Worm (Caenorhabditis elegans): ENCODE data around the gene dmsr-9.

The dmsr-9 gene

DNA sequence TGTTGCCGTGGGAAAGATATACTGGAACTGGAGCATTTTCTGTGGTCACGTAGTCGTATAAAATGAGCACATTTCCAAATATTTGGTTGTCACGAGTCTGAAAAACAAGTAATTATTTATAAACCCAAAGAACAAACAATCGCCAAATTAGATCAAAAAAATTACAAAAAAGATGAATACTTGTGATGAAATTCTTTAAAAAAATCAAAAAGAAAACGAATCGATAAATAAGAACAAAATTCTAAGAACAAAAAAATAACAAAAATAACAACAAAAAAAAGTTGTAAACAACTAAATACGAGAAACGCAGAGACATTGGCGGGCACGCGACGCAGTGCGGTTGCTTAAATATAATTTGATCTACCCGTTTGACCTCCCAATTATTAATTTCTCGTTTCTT, 25.7 kb downstream of the dmsr-9 start, which contains the start of gene ZC404.16:
Gene ZC404.16 (minus strand): TSS at position 101 of the 400 bp plus-strand sequence.
- TF ChIP-seq dmd-4 (tag; optimal IDR thresholded peaks at IDR 0.05) (no peak), nhr-12 (tag; optimal IDR thresholded peaks at IDR 0.05) (no peak), lin-39 (tag; optimal IDR thresholded peaks at IDR 0.05) (no peak), F13H6.1 (tag; optimal IDR thresholded peaks at IDR 0.05) (no peak), lin-13 (GFP tag; optimal IDR thresholded peaks at IDR 0.05) (no peak), aly-2 (tag; optimal IDR thresholded peaks at IDR 0.05) (no peak), nhr-11 (tag; optimal IDR thresholded peaks at IDR 0.05) (no peak), egl-27 (tag; optimal IDR thresholded peaks at IDR 0.05) (no peak), unc-62 (GFP tag; optimal IDR thresholded peaks at IDR 0.05) (no peak), Y55F3AM.14 (GFP tag; optimal IDR thresholded peaks at IDR 0.05) (no peak), nhr-23 (tag; optimal IDR thresholded peaks at IDR 0.05) (no peak), unc-39 (tag; optimal IDR thresholded peaks at IDR 0.05) (no peak), R02D3.7 (tag; optimal IDR thresholded peaks at IDR 0.05) (no peak), mbf-1 (tag; optimal IDR thresholded peaks at IDR 0.05) (no peak), mab-5 (tag; optimal IDR thresholded peaks at IDR 0.05) (no peak)

DNA sequence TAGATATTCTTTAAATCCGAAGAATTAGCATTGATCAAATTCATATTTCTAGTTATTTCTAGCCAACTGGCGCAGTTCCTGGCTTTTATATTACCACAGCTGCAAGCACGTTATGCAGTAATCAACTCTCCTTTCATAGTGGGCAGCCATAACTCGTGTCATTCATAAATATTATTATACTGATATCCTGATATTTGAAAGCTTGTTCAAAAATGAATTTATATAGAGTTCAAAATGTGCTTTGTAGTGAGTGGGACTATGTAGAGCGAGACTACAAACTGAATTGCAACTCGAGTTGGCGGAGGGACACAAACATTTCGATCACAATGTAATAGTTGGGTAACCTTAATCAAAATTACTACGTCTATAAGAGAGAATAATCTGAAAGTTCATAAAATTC, 27.8 kb downstream of the dmsr-9 start, which contains the start of gene srh-30:
Gene srh-30 (minus strand): TSS at position 101 of the 400 bp plus-strand sequence.
- TF ChIP-seq sem-4 (tag; optimal IDR thresholded peaks at IDR 0.05) (no peak), gmeb-1 (tag; optimal IDR thresholded peaks at IDR 0.05) (no peak), unc-62 (GFP tag; optimal IDR thresholded peaks at IDR 0.05) (no peak), nhr-237 (tag; optimal IDR thresholded peaks at IDR 0.05) (no peak)

DNA sequence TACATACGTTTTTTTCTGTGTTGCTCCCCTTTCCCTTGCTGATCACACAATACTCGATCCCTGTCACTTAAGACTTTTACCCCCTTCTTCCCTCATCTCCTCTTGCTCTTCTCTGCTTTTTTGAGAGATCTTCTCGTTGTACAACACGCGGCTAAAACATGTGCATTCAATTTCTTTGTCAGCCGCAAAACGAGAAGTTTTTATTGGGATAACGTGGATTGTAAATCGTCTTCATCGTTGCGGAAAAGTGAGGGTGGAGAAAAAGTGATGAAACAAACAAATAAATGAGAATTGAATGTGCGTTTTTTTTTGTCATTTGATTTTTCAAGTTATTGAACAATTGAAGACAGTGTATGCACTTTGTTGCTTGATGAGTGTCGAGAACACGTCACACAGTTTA, 30.0 kb downstream of the dmsr-9 start:
- TF ChIP-seq ama-1 (optimal IDR thresholded peaks at IDR 0.05) = no peak
- TF ChIP-seq Y55F3AM.14 (GFP tag; optimal IDR thresholded peaks at IDR 0.05) = no peak

DNA sequence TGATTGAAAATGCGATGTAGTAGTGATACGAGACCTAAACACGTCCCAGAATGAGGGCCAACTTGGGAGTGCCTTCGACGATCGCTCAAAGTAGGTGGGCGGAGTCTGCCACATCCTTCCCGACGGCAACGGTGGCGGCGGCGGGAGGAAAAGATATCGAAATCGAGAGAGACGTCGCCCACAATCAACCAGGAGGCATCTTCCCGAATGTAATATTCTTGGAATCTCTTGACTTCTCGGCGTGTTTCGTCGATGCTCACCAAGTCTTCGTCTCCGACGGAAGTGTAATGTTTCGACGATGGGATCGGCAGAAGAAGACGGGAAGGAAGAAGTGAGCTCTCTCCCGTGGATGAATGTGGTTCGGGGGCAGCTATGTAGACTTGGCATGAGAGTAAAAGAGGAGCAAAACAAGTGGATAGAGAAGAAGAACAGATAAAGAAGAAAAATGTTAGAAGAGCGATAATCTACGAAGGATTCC, 31.0 kb downstream of the dmsr-9 start, which contains the start of the genes T25F10.1 and clik-1:
Gene T25F10.1 (plus strand): TSS at position 51 of the 478 bp plus-strand sequence.
Gene clik-1 (minus strand): TSS at position 281 of the 478 bp plus-strand sequence.
- peak; percentile 3 for TF ChIP-seq sma-9 (GFP tag; optimal IDR thresholded peaks at IDR 0.05)
- TF ChIP-seq sma-9 (tag; optimal IDR thresholded peaks at IDR 0.05) = no peak
- no peak for TF ChIP-seq snpc-4 (tag; optimal IDR thresholded peaks at IDR 0.05)
- TF ChIP-seq F13H6.1 (tag; optimal IDR thresholded peaks at IDR 0.05) = peak; percentile 63
- peak; percentile 62 for TF ChIP-seq nhr-129 (tag; optimal IDR thresholded peaks at IDR 0.05)

DNA sequence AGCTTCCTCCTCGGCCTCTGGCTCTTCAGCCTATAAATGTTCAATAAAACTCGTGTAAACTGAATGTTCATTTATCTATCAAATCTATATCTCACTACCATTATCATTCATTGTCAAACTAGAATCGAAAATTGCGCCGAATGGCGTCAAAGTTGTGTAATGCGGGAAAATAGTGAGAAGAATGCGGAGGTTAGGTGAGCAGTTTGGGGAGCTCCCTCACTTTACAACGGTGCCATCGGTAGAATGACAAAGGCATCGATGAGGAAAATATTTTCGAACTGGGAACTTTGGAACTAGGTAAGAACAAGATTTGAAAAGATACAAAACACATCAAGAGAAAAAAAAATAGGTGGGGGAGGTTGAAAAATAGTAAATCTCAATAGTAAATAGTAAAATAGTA, 31.9 kb downstream of the dmsr-9 start:
- TF ChIP-seq ceh-16 (tag; optimal IDR thresholded peaks at IDR 0.05) (no peak), nhr-237 (tag; optimal IDR thresholded peaks at IDR 0.05) (no peak), nhr-21 (tag; optimal IDR thresholded peaks at IDR 0.05) (no peak), C34F6.9 (tag; optimal IDR thresholded peaks at IDR 0.05) (no peak), ZK546.5 (tag; optimal IDR thresholded peaks at IDR 0.05) (no peak), snpc-4 (tag; optimal IDR thresholded peaks at IDR 0.05) (no peak), ztf-4 (tag; optimal IDR thresholded peaks at IDR 0.05) (no peak), unc-55 (GFP tag; optimal IDR thresholded peaks at IDR 0.05) (no peak), lin-11 (tag; optimal IDR thresholded peaks at IDR 0.05) (no peak), alr-1 (tag; optimal IDR thresholded peaks at IDR 0.05) (no peak)

DNA sequence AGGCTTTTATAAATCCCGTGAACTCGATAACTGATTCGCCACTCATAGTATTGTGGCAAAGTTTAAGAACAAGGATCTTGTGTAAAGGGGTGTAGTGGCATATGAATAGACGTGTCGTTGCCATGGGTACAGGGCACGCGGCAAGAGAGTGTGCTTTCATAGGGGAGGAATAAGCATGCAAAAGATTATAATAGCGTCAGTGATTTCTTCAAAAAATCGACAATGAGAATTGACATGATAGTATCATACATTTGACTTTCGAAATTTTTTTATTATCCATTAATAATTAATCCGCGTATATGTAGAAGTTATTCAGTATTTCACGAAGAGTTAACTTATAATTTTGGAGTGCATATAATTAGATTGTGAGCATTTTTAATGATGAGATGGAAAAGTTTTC, 34.5 kb downstream of the dmsr-9 start, which contains the start of gene bbs-8:
Gene bbs-8 (minus strand): TSS at position 101 of the 400 bp plus-strand sequence.
- TF ChIP-seq nhr-11 (tag; optimal IDR thresholded peaks at IDR 0.05) = no peak
- TF ChIP-seq ztf-4 (tag; optimal IDR thresholded peaks at IDR 0.05) = no peak
- no peak for TF ChIP-seq unc-62 (GFP tag; optimal IDR thresholded peaks at IDR 0.05)
- TF ChIP-seq ztf-1 (GFP tag; conservative IDR thresholded peaks at IDR 0.05) = no peak
- TF ChIP-seq nhr-77 (tag; optimal IDR thresholded peaks at IDR 0.05) = no peak
- no peak for TF ChIP-seq nhr-6 (tag; optimal IDR thresholded peaks at IDR 0.05)
- no peak for TF ChIP-seq sma-3 (GFP tag; optimal IDR thresholded peaks at IDR 0.05)
- TF ChIP-seq nhr-10 (tag; optimal IDR thresholded peaks at IDR 0.05) = no peak
- no peak for TF ChIP-seq nhr-21 (tag; optimal IDR thresholded peaks at IDR 0.05)
- TF ChIP-seq F13H6.1 (tag; optimal IDR thresholded peaks at IDR 0.05) = no peak
- TF ChIP-seq lin-39 (tag; optimal IDR thresholded peaks at IDR 0.05) = no peak
- no peak for TF ChIP-seq C34F6.9 (tag; optimal IDR thresholded peaks at IDR 0.05)
- TF ChIP-seq nhr-12 (tag; optimal IDR thresholded peaks at IDR 0.05) = no peak
- no peak for TF ChIP-seq nhr-25 (tag; optimal IDR thresholded peaks at IDR 0.05)
